Worm (Caenorhabditis elegans): ENCODE results near the gene tmem-231.

- TF ChIP-seq klf-2 (GFP tag; conservative IDR thresholded peaks at IDR 0.05) (no peak), T22C8.4 (GFP tag; IDR thresholded peaks at IDR 0.05) (no peak), med-1 (GFP tag; optimal IDR thresholded peaks at IDR 0.05; ENCODE audit: insufficient read depth) (no peak), cog-1 (tag; optimal IDR thresholded peaks at IDR 0.05) (peak; percentile 43), ztf-23 (GFP tag; IDR thresholded peaks at IDR 0.05) (0 out of 2 replicates have a peak, but pooled peaks have one; percentile 22), flt-1 (GFP tag; IDR thresholded peaks at IDR 0.05) (peak; percentile 76), ref-1 (GFP tag; conservative IDR thresholded peaks at IDR 0.05) (no peak), tab-1 (GFP tag; IDR thresholded peaks at IDR 0.05) (0 out of 2 replicates have a peak, but pooled peaks have one; percentile 74), ztf-29 (GFP tag; IDR thresholded peaks at IDR 0.05) (no peak)
Measured at ce11 chrIV:8428492-8428891, 1.9 kb downstream of the tmem-231 start.

Data from whole organism, midembryonic.